Worm (Caenorhabditis elegans): ENCODE results near the gene W07G4.8.
A peak's percentile ranks its signal among the peaks of the same experiment; 100 is the strongest.

W07G4.8 gene

ce11 chrV:13003378-13003777 lies 46.0 kb downstream of the W07G4.8 start (continued):
- TF ChIP-seq ceh-58 (GFP tag; IDR thresholded peaks at IDR 0.05) (no peak), F52B5.7 (tag; optimal IDR thresholded peaks at IDR 0.05) (peak; percentile 22), snpc-3.4 (tag; optimal IDR thresholded peaks at IDR 0.05) (peak; percentile 92), attf-5 (GFP tag; optimal IDR thresholded peaks at IDR 0.05) (no peak), T07F8.4 (tag; optimal IDR thresholded peaks at IDR 0.05) (peak; percentile 68), lin-54 (GFP tag; optimal IDR thresholded peaks at IDR 0.05) (peak; percentile 63), dpl-1 (GFP tag; optimal IDR thresholded peaks at IDR 0.05) (no peak), nhr-90 (tag; optimal IDR thresholded peaks at IDR 0.05) (peak; percentile 76), tbx-9 (tag; optimal IDR thresholded peaks at IDR 0.05; ENCODE audit: borderline replicate concordance) (no peak), madf-10 (tag; optimal IDR thresholded peaks at IDR 0.05) (peak; percentile 58), aptf-2 (GFP tag; conservative IDR thresholded peaks at IDR 0.05) (no peak), snpc-1.3 (tag; optimal IDR thresholded peaks at IDR 0.05; ENCODE audit: insufficient read depth) (peak; percentile 85), mes-4 (tag; optimal IDR thresholded peaks at IDR 0.05) (peak; percentile 67), repo-1 (tag; optimal IDR thresholded peaks at IDR 0.05) (peak; percentile 86), C06A6.2 (GFP tag; conservative IDR thresholded peaks at IDR 0.05) (no peak), sdz-38 (tag; optimal IDR thresholded peaks at IDR 0.05) (no peak), rec-8 (tag; optimal IDR thresholded peaks at IDR 0.05) (peak; percentile 74 to 86), nhr-120 (GFP tag; IDR thresholded peaks at IDR 0.05) (no peak), Y95B8A.8 (GFP tag; IDR thresholded peaks at IDR 0.05) (no peak), lin-40 (tag; optimal IDR thresholded peaks at IDR 0.05) (peak; percentile 76), lag-1 (GFP tag; IDR thresholded peaks at IDR 0.05) (no peak), ama-1 (optimal IDR thresholded peaks at IDR 0.05) (no peak), ama-1 (GFP tag; optimal IDR thresholded peaks at IDR 0.05) (peak; percentile 63 to 76), egl-18 (GFP tag; IDR thresholded peaks at IDR 0.05) (no peak), zim-3 (tag; optimal IDR thresholded peaks at IDR 0.05) (peak; percentile 87), nfya-1 (tag; optimal IDR thresholded peaks at IDR 0.05; ENCODE audit: borderline replicate concordance, insufficient read depth) (no peak), ZK185.1 (tag; optimal IDR thresholded peaks at IDR 0.05; ENCODE audit: poor library complexity, severe bottlenecking) (peak; percentile 80), zfh-2 (GFP tag; conservative IDR thresholded peaks at IDR 0.05) (0 out of 2 replicates have a peak, but pooled peaks have one; percentile 36), D2030.7 (GFP tag; IDR thresholded peaks at IDR 0.05) (peak; percentile 39; the same call in 1 of the 2 replicates), B0261.1 (tag; optimal IDR thresholded peaks at IDR 0.05) (peak; percentile 87), ccch-3 (GFP tag; optimal IDR thresholded peaks at IDR 0.05) (no peak), hrde-1 (tag; optimal IDR thresholded peaks at IDR 0.05; ENCODE audit: borderline replicate concordance) (peak; percentile 63), rcor-1 (GFP tag; IDR thresholded peaks at IDR 0.05) (peak; percentile 71), dox-1 (GFP tag; IDR thresholded peaks at IDR 0.05) (peak; percentile 72; the same call in 1 of the 2 replicates), ztf-3 (GFP tag; optimal IDR thresholded peaks at IDR 0.05) (peak; percentile 45), F10E7.11 (tag; optimal IDR thresholded peaks at IDR 0.05) (no peak), gei-17 (GFP tag; optimal IDR thresholded peaks at IDR 0.05) (no peak), hlh-12 (tag; optimal IDR thresholded peaks at IDR 0.05) (peak; percentile 2), aptf-3 (GFP tag; IDR thresholded peaks at IDR 0.05) (0 out of 2 replicates have a peak, but pooled peaks have one; percentile 13), xnd-1 (tag; optimal IDR thresholded peaks at IDR 0.05) (no peak), ceh-27 (GFP tag; optimal IDR thresholded peaks at IDR 0.05) (peak; percentile 37), nhr-179 (tag; optimal IDR thresholded peaks at IDR 0.05) (peak; percentile 0), T26A5.8 (tag; optimal IDR thresholded peaks at IDR 0.05) (no peak), atf-7 (tag; optimal IDR thresholded peaks at IDR 0.05) (peak; percentile 69), hmg-1.2 (GFP tag; IDR thresholded peaks at IDR 0.05) (peak; percentile 78), bed-1 (GFP tag; IDR thresholded peaks at IDR 0.05) (no peak), pha-4 (tag; optimal IDR thresholded peaks at IDR 0.05) (no peak), snpc-4 (GFP tag; optimal IDR thresholded peaks at IDR 0.05) (peak; percentile 49), snpc-4 (tag; optimal IDR thresholded peaks at IDR 0.05) (peak in 3 of 4 experiments; percentile 52 to 73 (median 61))

Measured in whole organism, young adult.